Worm (Caenorhabditis elegans): ENCODE results near the gene fbxb-91.

ce11 chrII:3793336-3793735, 42.8 kb upstream of the fbxb-91 start, which contains the start of gene fbxb-99:
- no peak for TF ChIP-seq nhr-77 (tag; optimal IDR thresholded peaks at IDR 0.05)
- TF ChIP-seq mdt-29 (GFP tag; IDR thresholded peaks at IDR 0.05) = no peak
- no peak for TF ChIP-seq unc-130 (GFP tag; optimal IDR thresholded peaks at IDR 0.05)
- TF ChIP-seq ztf-7 (tag; optimal IDR thresholded peaks at IDR 0.05) = no peak
- no peak for TF ChIP-seq jun-1 (tag; optimal IDR thresholded peaks at IDR 0.05)
- no peak for TF ChIP-seq lin-13 (GFP tag; optimal IDR thresholded peaks at IDR 0.05)
- TF ChIP-seq dve-1 (tag; optimal IDR thresholded peaks at IDR 0.05; ENCODE audit: insufficient read depth) = no peak
- no peak for TF ChIP-seq mdl-1 (tag; optimal IDR thresholded peaks at IDR 0.05)
- TF ChIP-seq nhr-76 (tag; optimal IDR thresholded peaks at IDR 0.05) = no peak
- no peak for TF ChIP-seq tag-97 (GFP tag; IDR thresholded peaks at IDR 0.05)
- TF ChIP-seq snpc-4 (tag; optimal IDR thresholded peaks at IDR 0.05) = no peak
- TF ChIP-seq zag-1 (tag; optimal IDR thresholded peaks at IDR 0.05) = no peak
- no peak for TF ChIP-seq sdz-12 (GFP tag; optimal IDR thresholded peaks at IDR 0.05)

Measured in whole organism, L4 larva.